Fruit fly (Drosophila melanogaster): ENCODE measurements around the gene sn.

- TF ChIP-seq CG13775 (GFP tag; optimal IDR thresholded peaks at IDR 0.05) (no peak), maf-S (GFP tag; optimal IDR thresholded peaks at IDR 0.05) (no peak), BtbVII (GFP tag; optimal IDR thresholded peaks at IDR 0.05) (no peak), CG1792 (GFP tag; optimal IDR thresholded peaks at IDR 0.05) (no peak), Ravus (GFP tag; IDR thresholded peaks at IDR 0.05) (no peak), CG10147 (GFP tag; optimal IDR thresholded peaks at IDR 0.05) (peak; percentile 27), CG7786 (GFP tag; optimal IDR thresholded peaks at IDR 0.05) (peak; percentile 22), Myb (GFP tag; optimal IDR thresholded peaks at IDR 0.05) (no peak), CG34422 (GFP tag; IDR thresholded peaks at IDR 0.05) (no peak), CG8944 (GFP tag; optimal IDR thresholded peaks at IDR 0.05) (peak; percentile 2), D19B (GFP tag; optimal IDR thresholded peaks at IDR 0.05) (peak; percentile 51), CG16815 (GFP tag; optimal IDR thresholded peaks at IDR 0.05) (no peak), CG32767 (GFP tag; IDR thresholded peaks at IDR 0.05) (no peak), NC2β (GFP tag; optimal IDR thresholded peaks at IDR 0.05) (no peak)
These were observed 18.8 kb upstream of the sn start for dm6 chrX:7944772-7945722.

Measured in whole organism, embryonic.